Worm (Caenorhabditis elegans) whole organism, L1 larva: ENCODE results near the gene ubxn-6.
"Not testable (repeated sequence)": the region's sequence is repeated elsewhere in the genome, so short reads cannot be mapped to it uniquely, and the experiment has no call there.

ENCODE experiments used
- aha-1 ChIP-seq: fragments of 150-350 bp; optimal IDR thresholded peaks from 2 replicates; lab custom pipeline; 2014; ENCODE audit warnings: missing biosample characterization, missing genetic modification characterization
- ama-1 ChIP-seq: fragments of 150-350 bp; optimal IDR thresholded peaks from 2 replicates; lab custom pipeline; 2014
- dpl-1 ChIP-seq, 3 experiments: fragments of 150-350 bp in 2 of 3; sonication (generic microtip) in 1 of 3; optimal IDR thresholded peaks; 2 replicates each; lab custom pipeline; 2014 to 2017; ENCODE audit warnings: missing biosample characterization in 3 of 3, missing genetic modification characterization in 3 of 3, missing genetic modification reagents in 3 of 3
- egl-27 ChIP-seq, 2 experiments: fragments of 150-350 bp in 1 of 2; sonication (generic microtip); optimal IDR thresholded peaks; 3 replicates each; lab custom pipeline; 2017 to 2018; ENCODE audit warnings: missing biosample characterization in 2 of 2, missing genetic modification characterization in 2 of 2, missing genetic modification reagents in 2 of 2
- lin-14 ChIP-seq: fragments of 200-800 bp; sonication (Bioruptor generic); optimal IDR thresholded peaks from 2 replicates; lab custom pipeline; 2018; ENCODE audit warnings: mild to moderate bottlenecking, missing genetic modification characterization, moderate library complexity, missing compliant biosample characterization
- lsy-2 ChIP-seq, 2 experiments: fragments of 150-350 bp; optimal IDR thresholded peaks; 2 replicates each; lab custom pipeline; 2014; ENCODE audit warnings: missing biosample characterization in 2 of 2, missing genetic modification characterization in 2 of 2
- pqm-1 ChIP-seq: sonication (generic microtip); optimal IDR thresholded peaks from 3 replicates; lab custom pipeline; 2017; ENCODE audit warnings: missing biosample characterization, missing genetic modification characterization
- snpc-4 ChIP-seq: fragments of 150-350 bp; optimal IDR thresholded peaks from 2 replicates; lab custom pipeline; 2014; ENCODE audit warnings: missing biosample characterization, missing genetic modification characterization
- tlp-1 ChIP-seq: fragments of 150-350 bp; optimal IDR thresholded peaks from 2 replicates; lab custom pipeline; 2014; ENCODE audit warnings: missing biosample characterization, missing genetic modification characterization
- xbp-1 ChIP-seq: sonication (generic microtip); optimal IDR thresholded peaks from 2 replicates; lab custom pipeline; 2016; ENCODE audit warnings: missing genetic modification characterization, missing compliant biosample characterization
- ztf-4 ChIP-seq: fragments of 150-350 bp; optimal IDR thresholded peaks from 2 replicates; lab custom pipeline; 2014; ENCODE audit warnings: missing biosample characterization, missing genetic modification characterization

- TF ChIP-seq ama-1; dpl-1 (GFP tag; optimal IDR thresholded peaks at IDR 0.05; lab: Kevin White, UChicago); aha-1 (tag; lab: Kevin White, UChicago); xbp-1 (tag; lab: Kevin White, UChicago); ztf-4; egl-27 (tag; optimal IDR thresholded peaks at IDR 0.05; lab: Kevin White, UChicago); pqm-1 (tag; lab: Kevin White, UChicago); snpc-4 (tag; lab: Kevin White, UChicago); tlp-1 (tag; lab: Kevin White, UChicago); lin-14: not testable (repeated sequence)
- peak; percentile 29 to 53 for TF ChIP-seq lsy-2 (tag; optimal IDR thresholded peaks at IDR 0.05; lab: Kevin White, UChicago)
Measured at ce11 chrIV:4762990-4763545, 46.2 kb downstream of the ubxn-6 start.
